Fruit fly (Drosophila melanogaster) whole organism, prepupa: ENCODE data around the gene CG15286.

Source experiments
- CG10631 ChIP-seq: fragments of 200-800 bp; sonication (Bioruptor generic); optimal IDR thresholded peaks from 2 replicates; lab custom pipeline; 2016; ENCODE audit warnings: missing biosample characterization, missing genetic modification characterization
- CG10669 ChIP-seq: fragments of 200-800 bp; sonication (Bioruptor generic); optimal IDR thresholded peaks from 3 replicates; lab custom pipeline; 2018; ENCODE audit warnings: missing biosample characterization, mild to moderate bottlenecking, missing genetic modification characterization, moderate library complexity
- CG11762 ChIP-seq: fragments of 200-800 bp; sonication (Bioruptor generic); optimal IDR thresholded peaks from 3 replicates; lab custom pipeline; 2016; ENCODE audit warnings: missing biosample characterization, missing genetic modification characterization; ENCODE audit not compliant: insufficient read depth
- CG11902 ChIP-seq: fragments of 200-800 bp; sonication (Bioruptor generic); optimal IDR thresholded peaks from 3 replicates; lab custom pipeline; 2016; ENCODE audit warnings: missing biosample characterization, missing genetic modification characterization
- CG1621 ChIP-seq: fragments of 200-800 bp; sonication (Bioruptor generic); optimal IDR thresholded peaks from 3 replicates; lab custom pipeline; 2018; ENCODE audit warnings: missing biosample characterization, mild to moderate bottlenecking, missing genetic modification characterization
- CG16779 ChIP-seq: fragments of 200-800 bp; sonication (Bioruptor generic); optimal IDR thresholded peaks from 3 replicates; lab custom pipeline; 2017; ENCODE audit warnings: missing biosample characterization, mild to moderate bottlenecking, missing genetic modification characterization
- CG3032 ChIP-seq: fragments of 200-800 bp; optimal IDR thresholded peaks from 2 replicates; lab custom pipeline; 2019; ENCODE audit warnings: missing biosample characterization, mild to moderate bottlenecking, missing genetic modification characterization, moderate library complexity
- CG31627 ChIP-seq: fragments of 200-800 bp; sonication (Bioruptor generic); optimal IDR thresholded peaks from 3 replicates; lab custom pipeline; 2016; ENCODE audit warnings: missing biosample characterization, missing genetic modification characterization
- CG32006 ChIP-seq: fragments of 200-800 bp; sonication (Bioruptor generic); optimal IDR thresholded peaks from 3 replicates; lab custom pipeline; 2017; ENCODE audit warnings: missing biosample characterization, mild to moderate bottlenecking, missing genetic modification characterization
- CG34406 ChIP-seq: fragments of 200-800 bp; sonication (Bioruptor generic); optimal IDR thresholded peaks from 3 replicates; lab custom pipeline; 2016; ENCODE audit warnings: missing biosample characterization, missing genetic modification characterization
- CG3919 ChIP-seq: fragments of 200-800 bp; sonication (Bioruptor generic); optimal IDR thresholded peaks from 3 replicates; lab custom pipeline; 2016; ENCODE audit warnings: missing biosample characterization, missing genetic modification characterization
- CG6276 ChIP-seq: fragments of 200-800 bp; sonication (Bioruptor generic); optimal IDR thresholded peaks from 2 replicates; lab custom pipeline; 2017; ENCODE audit warnings: missing biosample characterization, mild to moderate bottlenecking, missing genetic modification characterization
- CG6792 ChIP-seq: fragments of 200-800 bp; sonication (Bioruptor generic); optimal IDR thresholded peaks from 3 replicates; lab custom pipeline; 2016; ENCODE audit warnings: missing biosample characterization, missing genetic modification characterization
- CG6854 ChIP-seq: fragments of 200-800 bp; sonication (Bioruptor generic); optimal IDR thresholded peaks from 2 replicates; lab custom pipeline; 2017; ENCODE audit warnings: missing biosample characterization, mild to moderate bottlenecking, missing genetic modification characterization
- CG7368 ChIP-seq: fragments of 200-800 bp; sonication (Bioruptor generic); optimal IDR thresholded peaks from 3 replicates; lab custom pipeline; 2016; ENCODE audit warnings: missing biosample characterization, missing genetic modification characterization
- CG8119 ChIP-seq: fragments of 200-800 bp; sonication (Bioruptor generic); IDR thresholded peaks from 3 replicates; pipeline ENCODE4 v1.3.6; 2022; ENCODE audit warnings: missing biosample characterization, missing genetic modification characterization
- CG8632 ChIP-seq: fragments of 200-800 bp; sonication (Bioruptor generic); optimal IDR thresholded peaks from 3 replicates; lab custom pipeline; 2016; ENCODE audit warnings: missing biosample characterization, missing genetic modification characterization
- CG9139 ChIP-seq: fragments of 200-800 bp; sonication (Bioruptor generic); optimal IDR thresholded peaks from 3 replicates; lab custom pipeline; 2017; ENCODE audit warnings: missing biosample characterization, mild to moderate bottlenecking, missing genetic modification characterization
- Eip78C ChIP-seq: fragments of 200-800 bp; sonication (Bioruptor generic); peaks from one replicate; lab custom pipeline; 2016; ENCODE audit warnings: missing biosample characterization, missing genetic modification characterization
- Eip93F ChIP-seq: fragments of 200-800 bp; sonication (Bioruptor generic); optimal IDR thresholded peaks from 2 replicates; lab custom pipeline; 2016; ENCODE audit warnings: missing biosample characterization, mild to moderate bottlenecking, missing genetic modification characterization
- Ets21C ChIP-seq: fragments of 200-800 bp; sonication (Bioruptor generic); optimal IDR thresholded peaks from 3 replicates; lab custom pipeline; 2016; ENCODE audit warnings: missing biosample characterization, missing genetic modification characterization
- Gug ChIP-seq: fragments of 200-800 bp; sonication (Bioruptor generic); IDR thresholded peaks from 2 replicates; pipeline ENCODE4 v1.3.6; 2022; ENCODE audit warnings: missing biosample characterization, missing genetic modification characterization
- Hr38 ChIP-seq: sonication (Bioruptor generic); optimal IDR thresholded peaks from 2 replicates; lab custom pipeline; 2016; ENCODE audit warnings: missing biosample characterization, missing genetic modification characterization
- Hr39 ChIP-seq: fragments of 200-800 bp; sonication (Bioruptor generic); optimal IDR thresholded peaks from 2 replicates; lab custom pipeline; 2016; ENCODE audit warnings: missing biosample characterization, missing genetic modification characterization
- Lpt ChIP-seq: fragments of 200-800 bp; sonication (Bioruptor generic); optimal IDR thresholded peaks from 3 replicates; lab custom pipeline; 2016; ENCODE audit warnings: missing biosample characterization, missing genetic modification characterization
- Met ChIP-seq: fragments of 200-800 bp; sonication (Bioruptor generic); optimal IDR thresholded peaks from 3 replicates; lab custom pipeline; 2016; ENCODE audit warnings: missing biosample characterization, missing genetic modification characterization
- OdsH ChIP-seq: fragments of 200-800 bp; sonication (Bioruptor generic); optimal IDR thresholded peaks from 3 replicates; lab custom pipeline; 2016; ENCODE audit warnings: missing biosample characterization, missing genetic modification characterization
- Smox ChIP-seq: fragments of 200-800 bp; sonication (Bioruptor generic); optimal IDR thresholded peaks from 3 replicates; lab custom pipeline; 2016; ENCODE audit warnings: missing biosample characterization, missing genetic modification characterization
- Sox102F ChIP-seq: fragments of 200-800 bp; sonication (Bioruptor generic); optimal IDR thresholded peaks from 2 replicates; lab custom pipeline; 2016; ENCODE audit warnings: missing biosample characterization, mild to moderate bottlenecking, missing genetic modification characterization
- Sox15 ChIP-seq: fragments of 200-800 bp; sonication (Bioruptor generic); optimal IDR thresholded peaks from 3 replicates; lab custom pipeline; 2016; ENCODE audit warnings: missing biosample characterization, missing genetic modification characterization
- achi ChIP-seq: fragments of 200-800 bp; sonication (Bioruptor generic); optimal IDR thresholded peaks from 3 replicates; lab custom pipeline; 2016; ENCODE audit warnings: missing biosample characterization, missing genetic modification characterization
- acj6 ChIP-seq: fragments of 200-800 bp; sonication (Bioruptor generic); optimal IDR thresholded peaks from 3 replicates; lab custom pipeline; 2016; ENCODE audit warnings: missing biosample characterization, missing genetic modification characterization
- cyc ChIP-seq: fragments of 200-800 bp; sonication (Bioruptor generic); optimal IDR thresholded peaks from 3 replicates; lab custom pipeline; 2016; ENCODE audit warnings: missing biosample characterization, missing genetic modification characterization
- dac ChIP-seq: fragments of 200-800 bp; sonication (Bioruptor generic); optimal IDR thresholded peaks from 2 replicates; lab custom pipeline; 2017; ENCODE audit warnings: missing biosample characterization, mild to moderate bottlenecking, missing genetic modification characterization
- dsx ChIP-seq: fragments of 200-800 bp; optimal IDR thresholded peaks from 3 replicates; lab custom pipeline; 2019; ENCODE audit warnings: missing biosample characterization, mild to moderate bottlenecking, missing genetic modification characterization, moderate library complexity; ENCODE audit not compliant: poor library complexity, severe bottlenecking
- eg ChIP-seq: fragments of 200-800 bp; sonication (Bioruptor generic); IDR thresholded peaks from 3 replicates; pipeline ENCODE4 v1.3.6; 2022; ENCODE audit warnings: missing biosample characterization, missing genetic modification characterization
- esn ChIP-seq: fragments of 200-800 bp; sonication (Bioruptor generic); optimal IDR thresholded peaks from 2 replicates; lab custom pipeline; 2016; ENCODE audit warnings: missing biosample characterization, mild to moderate bottlenecking, missing genetic modification characterization, moderate library complexity
- fd59A ChIP-seq: fragments of 200-800 bp; sonication (Bioruptor generic); optimal IDR thresholded peaks from 2 replicates; lab custom pipeline; 2017; ENCODE audit warnings: missing biosample characterization, mild to moderate bottlenecking, missing genetic modification characterization, missing genetic modification reagents
- fd85E ChIP-seq: fragments of 200-800 bp; sonication (Bioruptor generic); optimal IDR thresholded peaks from 3 replicates; lab custom pipeline; 2016; ENCODE audit warnings: missing biosample characterization, missing genetic modification characterization
- fkh ChIP-seq: fragments of 200-800 bp; sonication (Bioruptor generic); optimal IDR thresholded peaks from 3 replicates; lab custom pipeline; 2017; ENCODE audit warnings: missing biosample characterization, mild to moderate bottlenecking, missing genetic modification characterization, moderate library complexity
- pdm3 ChIP-seq: fragments of 200-800 bp; sonication (Bioruptor generic); optimal IDR thresholded peaks from 3 replicates; lab custom pipeline; 2016; ENCODE audit warnings: missing biosample characterization, missing genetic modification characterization
- ss ChIP-seq, 2 experiments: fragments of 200-800 bp; sonication (Bioruptor generic); optimal IDR thresholded peaks; 2 replicates in 1 of 2; 3 replicates in 1 of 2; lab custom pipeline; 2017 to 2018; ENCODE audit warnings: mild to moderate bottlenecking in 2 of 2, missing biosample characterization in 2 of 2, missing genetic modification characterization in 2 of 2, moderate library complexity in 1 of 2
- vri ChIP-seq: fragments of 200-800 bp; sonication (Bioruptor generic); optimal IDR thresholded peaks from 3 replicates; lab custom pipeline; 2016; ENCODE audit warnings: missing biosample characterization, mild to moderate bottlenecking, missing genetic modification characterization

CG15286 gene

dm6 chr2L:14370777-14371096 is 32.7 kb downstream of the CG15286 start (continued):
- TF ChIP-seq Gug (no peak), fd59A (no peak), vri (GFP tag; lab: Kevin White, UChicago) (no peak), CG8119 (peak; percentile 63), CG11902 (GFP tag; lab: Kevin White, UChicago) (no peak), CG32006 (peak; percentile 82), CG6854 (no peak), eg (GFP tag; lab: Robert Waterston, UW) (0 out of 3 replicates have a peak, but pooled peaks have one; percentile 9), CG16779 (tag; lab: Kevin White, UChicago) (no peak), CG6792 (GFP tag; lab: Kevin White, UChicago) (no peak), esn (GFP tag; lab: Kevin White, UChicago) (no peak), acj6 (GFP tag; lab: Kevin White, UChicago) (no peak), Met (GFP tag; lab: Kevin White, UChicago) (no peak), CG8632 (GFP tag; lab: Kevin White, UChicago) (no peak), CG31627 (peak; percentile 11), Eip78C (peak; percentile 84), achi (peak; percentile 30), Ets21C (GFP tag; lab: Kevin White, UChicago) (no peak), CG6276 (GFP tag; lab: Kevin White, UChicago) (peak; percentile 38), CG7368 (GFP tag; lab: Kevin White, UChicago) (no peak), CG9139 (GFP tag; lab: Kevin White, UChicago) (no peak), Smox (no peak), OdsH (GFP tag; lab: Kevin White, UChicago) (peak; percentile 13), dac (GFP tag; lab: Kevin White, UChicago) (no peak)

- no peak for TF ChIP-seq CG7368 (GFP tag; lab: Kevin White, UChicago)
- TF ChIP-seq Eip78C: no peak
- no peak for TF ChIP-seq CG3032 (tag; lab: Kevin White, UChicago)
- TF ChIP-seq ss (GFP tag; optimal IDR thresholded peaks at IDR 0.05; lab: Kevin White, UChicago): no peak
- TF ChIP-seq Sox15 (GFP tag; lab: Kevin White, UChicago): no peak
- TF ChIP-seq Hr39 (GFP tag; lab: Kevin White, UChicago): no peak
- no peak for TF ChIP-seq CG11762
- TF ChIP-seq Sox102F (GFP tag; lab: Kevin White, UChicago): peak; percentile 33
- TF ChIP-seq CG10631: no peak
- TF ChIP-seq vri (GFP tag; lab: Kevin White, UChicago): no peak
- TF ChIP-seq CG8119: 0 out of 3 replicates have a peak, but pooled peaks have one; percentile 31
- no peak for TF ChIP-seq Lpt
- TF ChIP-seq CG10669 (GFP tag; lab: Kevin White, UChicago): no peak
- TF ChIP-seq CG6854: no peak
- TF ChIP-seq cyc (GFP tag; lab: Kevin White, UChicago): no peak
- no peak for TF ChIP-seq CG6276 (GFP tag; lab: Kevin White, UChicago)
- TF ChIP-seq achi: peak; percentile 8
- TF ChIP-seq Hr38 (GFP tag; lab: Kevin White, UChicago): no peak
- TF ChIP-seq esn (GFP tag; lab: Kevin White, UChicago): peak; percentile 22
- TF ChIP-seq acj6 (GFP tag; lab: Kevin White, UChicago): peak; percentile 11
- no peak for TF ChIP-seq CG3919 (GFP tag; lab: Kevin White, UChicago)
- no peak for TF ChIP-seq eg (GFP tag; lab: Robert Waterston, UW)
- peak; percentile 24 for TF ChIP-seq pdm3 (GFP tag; lab: Kevin White, UChicago)
- TF ChIP-seq CG11902 (GFP tag; lab: Kevin White, UChicago): no peak
- no peak for TF ChIP-seq fd85E
- peak; percentile 4 for TF ChIP-seq fkh (GFP tag; lab: Kevin White, UChicago)
- no peak for TF ChIP-seq Eip93F
- no peak for TF ChIP-seq dsx (GFP tag; lab: Kevin White, UChicago)
- TF ChIP-seq CG34406 (GFP tag; lab: Kevin White, UChicago): peak; percentile 5
- TF ChIP-seq CG8632 (GFP tag; lab: Kevin White, UChicago): no peak
- no peak for TF ChIP-seq Met (GFP tag; lab: Kevin White, UChicago)
- no peak for TF ChIP-seq CG1621 (tag; lab: Kevin White, UChicago)
- TF ChIP-seq CG32006: peak; percentile 15
Observed at dm6 chr2L:14372254-14372717, 34.2 kb downstream of the CG15286 start.
